Worm (Caenorhabditis elegans): ENCODE results near the gene T19E7.6.

ce11 chrIV:5664375-5665004 is 4.8 kb downstream of the T19E7.6 start, which contains the start of gene bec-1:
- no peak for TF ChIP-seq F57C9.4 (tag; optimal IDR thresholded peaks at IDR 0.05)
- TF ChIP-seq attf-6 (GFP tag; IDR thresholded peaks at IDR 0.05) = no peak
- no peak for TF ChIP-seq ceh-40 (GFP tag; IDR thresholded peaks at IDR 0.05)
- peak; percentile 7 for TF ChIP-seq F52B5.7 (tag; optimal IDR thresholded peaks at IDR 0.05)
- no peak for TF ChIP-seq unc-62 (GFP tag; optimal IDR thresholded peaks at IDR 0.05)

Measured in whole organism, young adult.